Fruit fly (Drosophila melanogaster) whole organism, larva: ENCODE data around the gene p.

Experiments
- noc ChIP-seq: fragments of 200-800 bp; sonication (Bioruptor generic); optimal IDR thresholded peaks from 3 replicates; lab custom pipeline; 2019; ENCODE audit warnings: missing biosample characterization, mild to moderate bottlenecking, missing genetic modification characterization, moderate library complexity

The p gene

dm6 chr3R:8616149-8616548, 54.3 kb downstream of the p start:
- TF ChIP-seq noc = no peak
